Fruit fly (Drosophila melanogaster) whole organism, prepupa: Measurements from ENCODE around the gene Ufsp2.

Experiments used
- CG10631 ChIP-seq: fragments of 200-800 bp; sonication (Bioruptor generic); optimal IDR thresholded peaks from 2 replicates; lab custom pipeline; 2016; ENCODE audit warnings: missing biosample characterization, missing genetic modification characterization
- CG11294 ChIP-seq: fragments of 200-800 bp; sonication (Bioruptor generic); IDR thresholded peaks from 2 replicates; pipeline ENCODE4 v1.3.6; 2022; ENCODE audit warnings: missing biosample characterization, missing genetic modification characterization
- CG15336 ChIP-seq: fragments of 200-800 bp; sonication (Bioruptor generic); IDR thresholded peaks from 2 replicates; pipeline ENCODE4 v1.3.6; 2022; ENCODE audit warnings: missing biosample characterization, missing genetic modification characterization
- CG1621 ChIP-seq: fragments of 200-800 bp; sonication (Bioruptor generic); optimal IDR thresholded peaks from 3 replicates; lab custom pipeline; 2018; ENCODE audit warnings: missing biosample characterization, mild to moderate bottlenecking, missing genetic modification characterization
- CG16779 ChIP-seq: fragments of 200-800 bp; sonication (Bioruptor generic); optimal IDR thresholded peaks from 3 replicates; lab custom pipeline; 2017; ENCODE audit warnings: missing biosample characterization, mild to moderate bottlenecking, missing genetic modification characterization
- CG3032 ChIP-seq: fragments of 200-800 bp; optimal IDR thresholded peaks from 2 replicates; lab custom pipeline; 2019; ENCODE audit warnings: missing biosample characterization, mild to moderate bottlenecking, missing genetic modification characterization, moderate library complexity
- CG34406 ChIP-seq: fragments of 200-800 bp; sonication (Bioruptor generic); optimal IDR thresholded peaks from 3 replicates; lab custom pipeline; 2016; ENCODE audit warnings: missing biosample characterization, missing genetic modification characterization
- CG3919 ChIP-seq: fragments of 200-800 bp; sonication (Bioruptor generic); optimal IDR thresholded peaks from 3 replicates; lab custom pipeline; 2016; ENCODE audit warnings: missing biosample characterization, missing genetic modification characterization
- CG4318 ChIP-seq: fragments of 200-800 bp; sonication (Bioruptor generic); optimal IDR thresholded peaks from 3 replicates; lab custom pipeline; 2017; ENCODE audit warnings: missing biosample characterization, mild to moderate bottlenecking, missing genetic modification characterization
- CG6163 ChIP-seq: fragments of 200-800 bp; sonication (Bioruptor generic); IDR thresholded peaks from 3 replicates; pipeline ENCODE4 v1.3.6; 2022; ENCODE audit warnings: missing biosample characterization, missing genetic modification characterization
- CG6276 ChIP-seq: fragments of 200-800 bp; sonication (Bioruptor generic); optimal IDR thresholded peaks from 2 replicates; lab custom pipeline; 2017; ENCODE audit warnings: missing biosample characterization, mild to moderate bottlenecking, missing genetic modification characterization
- CG6808 ChIP-seq: fragments of 200-800 bp; sonication (Bioruptor generic); optimal IDR thresholded peaks from 3 replicates; lab custom pipeline; 2017; ENCODE audit warnings: missing biosample characterization, missing genetic modification characterization, mild to moderate bottlenecking, moderate library complexity, missing genetic modification reagents
- CG7368 ChIP-seq: fragments of 200-800 bp; sonication (Bioruptor generic); optimal IDR thresholded peaks from 3 replicates; lab custom pipeline; 2016; ENCODE audit warnings: missing biosample characterization, missing genetic modification characterization
- CG8119 ChIP-seq: fragments of 200-800 bp; sonication (Bioruptor generic); IDR thresholded peaks from 3 replicates; pipeline ENCODE4 v1.3.6; 2022; ENCODE audit warnings: missing biosample characterization, missing genetic modification characterization
- CG8319 ChIP-seq: fragments of 200-800 bp; sonication (Bioruptor generic); optimal IDR thresholded peaks from 3 replicates; lab custom pipeline; 2016; ENCODE audit warnings: missing biosample characterization, missing genetic modification characterization
- CG8632 ChIP-seq: fragments of 200-800 bp; sonication (Bioruptor generic); optimal IDR thresholded peaks from 3 replicates; lab custom pipeline; 2016; ENCODE audit warnings: missing biosample characterization, missing genetic modification characterization
- Eip75B ChIP-seq: fragments of 200-800 bp; sonication (Bioruptor generic); optimal IDR thresholded peaks from 3 replicates; lab custom pipeline; 2016; ENCODE audit warnings: missing biosample characterization, missing genetic modification characterization
- Eip78C ChIP-seq: fragments of 200-800 bp; sonication (Bioruptor generic); peaks from one replicate; lab custom pipeline; 2016; ENCODE audit warnings: missing biosample characterization, missing genetic modification characterization
- Eip93F ChIP-seq: fragments of 200-800 bp; sonication (Bioruptor generic); optimal IDR thresholded peaks from 2 replicates; lab custom pipeline; 2016; ENCODE audit warnings: missing biosample characterization, mild to moderate bottlenecking, missing genetic modification characterization
- Ets21C ChIP-seq: fragments of 200-800 bp; sonication (Bioruptor generic); optimal IDR thresholded peaks from 3 replicates; lab custom pipeline; 2016; ENCODE audit warnings: missing biosample characterization, missing genetic modification characterization
- Ets96B ChIP-seq: fragments of 200-800 bp; optimal IDR thresholded peaks from 2 replicates; lab custom pipeline; 2019; ENCODE audit warnings: missing biosample characterization, mild to moderate bottlenecking, missing genetic modification characterization, moderate library complexity
- Hr38 ChIP-seq: sonication (Bioruptor generic); optimal IDR thresholded peaks from 2 replicates; lab custom pipeline; 2016; ENCODE audit warnings: missing biosample characterization, missing genetic modification characterization
- Lpt ChIP-seq: fragments of 200-800 bp; sonication (Bioruptor generic); optimal IDR thresholded peaks from 3 replicates; lab custom pipeline; 2016; ENCODE audit warnings: missing biosample characterization, missing genetic modification characterization
- Met ChIP-seq: fragments of 200-800 bp; sonication (Bioruptor generic); optimal IDR thresholded peaks from 3 replicates; lab custom pipeline; 2016; ENCODE audit warnings: missing biosample characterization, missing genetic modification characterization
- OdsH ChIP-seq: fragments of 200-800 bp; sonication (Bioruptor generic); optimal IDR thresholded peaks from 3 replicates; lab custom pipeline; 2016; ENCODE audit warnings: missing biosample characterization, missing genetic modification characterization
- Smox ChIP-seq: fragments of 200-800 bp; sonication (Bioruptor generic); optimal IDR thresholded peaks from 3 replicates; lab custom pipeline; 2016; ENCODE audit warnings: missing biosample characterization, missing genetic modification characterization
- Sox102F ChIP-seq: fragments of 200-800 bp; sonication (Bioruptor generic); optimal IDR thresholded peaks from 2 replicates; lab custom pipeline; 2016; ENCODE audit warnings: missing biosample characterization, mild to moderate bottlenecking, missing genetic modification characterization
- Sox14 ChIP-seq: fragments of 200-800 bp; sonication (Bioruptor generic); optimal IDR thresholded peaks from 3 replicates; lab custom pipeline; 2016; ENCODE audit warnings: missing biosample characterization, missing genetic modification characterization
- Sox15 ChIP-seq: fragments of 200-800 bp; sonication (Bioruptor generic); optimal IDR thresholded peaks from 3 replicates; lab custom pipeline; 2016; ENCODE audit warnings: missing biosample characterization, missing genetic modification characterization
- achi ChIP-seq: fragments of 200-800 bp; sonication (Bioruptor generic); optimal IDR thresholded peaks from 3 replicates; lab custom pipeline; 2016; ENCODE audit warnings: missing biosample characterization, missing genetic modification characterization
- acj6 ChIP-seq: fragments of 200-800 bp; sonication (Bioruptor generic); optimal IDR thresholded peaks from 3 replicates; lab custom pipeline; 2016; ENCODE audit warnings: missing biosample characterization, missing genetic modification characterization
- cyc ChIP-seq: fragments of 200-800 bp; sonication (Bioruptor generic); optimal IDR thresholded peaks from 3 replicates; lab custom pipeline; 2016; ENCODE audit warnings: missing biosample characterization, missing genetic modification characterization
- dac ChIP-seq: fragments of 200-800 bp; sonication (Bioruptor generic); optimal IDR thresholded peaks from 2 replicates; lab custom pipeline; 2017; ENCODE audit warnings: missing biosample characterization, mild to moderate bottlenecking, missing genetic modification characterization
- dsx ChIP-seq: fragments of 200-800 bp; optimal IDR thresholded peaks from 3 replicates; lab custom pipeline; 2019; ENCODE audit warnings: missing biosample characterization, mild to moderate bottlenecking, missing genetic modification characterization, moderate library complexity; ENCODE audit not compliant: poor library complexity, severe bottlenecking
- eg ChIP-seq: fragments of 200-800 bp; sonication (Bioruptor generic); IDR thresholded peaks from 3 replicates; pipeline ENCODE4 v1.3.6; 2022; ENCODE audit warnings: missing biosample characterization, missing genetic modification characterization
- esn ChIP-seq: fragments of 200-800 bp; sonication (Bioruptor generic); optimal IDR thresholded peaks from 2 replicates; lab custom pipeline; 2016; ENCODE audit warnings: missing biosample characterization, mild to moderate bottlenecking, missing genetic modification characterization, moderate library complexity
- fkh ChIP-seq: fragments of 200-800 bp; sonication (Bioruptor generic); optimal IDR thresholded peaks from 3 replicates; lab custom pipeline; 2017; ENCODE audit warnings: missing biosample characterization, mild to moderate bottlenecking, missing genetic modification characterization, moderate library complexity
- net ChIP-seq: fragments of 200-800 bp; sonication (Bioruptor generic); optimal IDR thresholded peaks from 3 replicates; lab custom pipeline; 2016; ENCODE audit warnings: missing biosample characterization, missing genetic modification characterization
- pdm3 ChIP-seq: fragments of 200-800 bp; sonication (Bioruptor generic); optimal IDR thresholded peaks from 3 replicates; lab custom pipeline; 2016; ENCODE audit warnings: missing biosample characterization, missing genetic modification characterization
- svp ChIP-seq: fragments of 200-800 bp; sonication (Bioruptor generic); peaks from one replicate; lab custom pipeline; 2016; ENCODE audit warnings: missing biosample characterization, missing genetic modification characterization
- topi ChIP-seq: fragments of 200-800 bp; sonication (Bioruptor generic); optimal IDR thresholded peaks from 3 replicates; lab custom pipeline; 2016; ENCODE audit warnings: missing biosample characterization, missing genetic modification characterization
- vri ChIP-seq: fragments of 200-800 bp; sonication (Bioruptor generic); optimal IDR thresholded peaks from 3 replicates; lab custom pipeline; 2016; ENCODE audit warnings: missing biosample characterization, mild to moderate bottlenecking, missing genetic modification characterization

Gene Ufsp2

dm6 chr3L:15576357-15576756 lies at the start of gene Ufsp2:
Gene Ufsp2 (plus strand): TSS chr3L:15576570.
- no peak for TF ChIP-seq CG34406 (GFP tag; lab: Kevin White, UChicago)
- no peak for TF ChIP-seq pdm3
- TF ChIP-seq vri, result no peak
- TF ChIP-seq Ets96B (tag; lab: Kevin White, UChicago), result no peak

- no peak for TF ChIP-seq CG15336 (GFP tag; lab: Robert Waterston, UW)
- TF ChIP-seq CG8319 (GFP tag; lab: Kevin White, UChicago), result no peak
- no peak for TF ChIP-seq CG4318 (GFP tag; lab: Kevin White, UChicago)
- no peak for TF ChIP-seq CG6163 (GFP tag; lab: Robert Waterston, UW)
- no peak for TF ChIP-seq CG34406 (GFP tag; lab: Kevin White, UChicago)
- no peak for TF ChIP-seq eg
- no peak for TF ChIP-seq CG16779 (tag; lab: Kevin White, UChicago)
- TF ChIP-seq CG1621 (tag; lab: Kevin White, UChicago), result no peak
- no peak for TF ChIP-seq CG3919 (GFP tag; lab: Kevin White, UChicago)
- no peak for TF ChIP-seq achi
- no peak for TF ChIP-seq CG6808
- no peak for TF ChIP-seq Lpt (GFP tag; lab: Kevin White, UChicago)
- no peak for TF ChIP-seq esn (GFP tag; lab: Kevin White, UChicago)
- no peak for TF ChIP-seq Hr38 (GFP tag; lab: Kevin White, UChicago)
- no peak for TF ChIP-seq CG7368 (GFP tag; lab: Kevin White, UChicago)
- TF ChIP-seq acj6 (GFP tag; lab: Kevin White, UChicago), result no peak
- no peak for TF ChIP-seq CG11294 (GFP tag; lab: Robert Waterston, UW)
- TF ChIP-seq Sox102F (GFP tag; lab: Kevin White, UChicago), result no peak
Measured at dm6 chr3L:15526712-15527111, 49.7 kb upstream of the Ufsp2 start, which contains the start of gene CG33985. Gene CG33985 (minus strand): TSS chr3L:15526812.

- no peak for TF ChIP-seq CG8632 (GFP tag; lab: Kevin White, UChicago)
- TF ChIP-seq Eip78C (GFP tag; lab: Kevin White, UChicago), result no peak
- no peak for TF ChIP-seq achi
- TF ChIP-seq fkh (GFP tag; lab: Kevin White, UChicago), result no peak
- TF ChIP-seq topi, result no peak
- TF ChIP-seq, all 60 proteins: peak for 0
Measured at dm6 chr3L:15527416-15527815, 49.0 kb upstream of the Ufsp2 start, which contains the start of gene CG42729. Gene CG42729 (minus strand): TSS chr3L:15527516.

dm6 chr3L:15528096-15528495 lies 48.3 kb upstream of the Ufsp2 start, which contains the start of gene CG42728:
Gene CG42728 (minus strand): TSS chr3L:15528196.
- TF ChIP-seq Ets21C (GFP tag; lab: Kevin White, UChicago), result no peak
- TF ChIP-seq Sox15 (GFP tag; lab: Kevin White, UChicago), result no peak
- no peak for TF ChIP-seq Smox (GFP tag; lab: Kevin White, UChicago)
- no peak for TF ChIP-seq svp (GFP tag; lab: Kevin White, UChicago)
- no peak for TF ChIP-seq eg
- TF ChIP-seq dsx (GFP tag; lab: Kevin White, UChicago), result no peak
- TF ChIP-seq Eip93F, result no peak
- no peak for TF ChIP-seq acj6 (GFP tag; lab: Kevin White, UChicago)
- TF ChIP-seq cyc (GFP tag; lab: Kevin White, UChicago), result no peak
- no peak for TF ChIP-seq CG8119 (GFP tag; lab: Robert Waterston, UW)
- TF ChIP-seq dac, result no peak
- no peak for TF ChIP-seq Eip75B (GFP tag; lab: Kevin White, UChicago)

- TF ChIP-seq CG6163 (GFP tag; lab: Robert Waterston, UW) (no peak), fkh (GFP tag; lab: Kevin White, UChicago) (no peak), CG10631 (GFP tag; lab: Kevin White, UChicago) (no peak), topi (no peak), net (GFP tag; lab: Kevin White, UChicago) (no peak), CG7368 (GFP tag; lab: Kevin White, UChicago) (no peak), Met (no peak), Sox14 (no peak), OdsH (no peak), Lpt (GFP tag; lab: Kevin White, UChicago) (no peak), CG3032 (tag; lab: Kevin White, UChicago) (no peak), Sox15 (GFP tag; lab: Kevin White, UChicago) (no peak), esn (GFP tag; lab: Kevin White, UChicago) (no peak), CG6276 (no peak), CG1621 (tag; lab: Kevin White, UChicago) (no peak)
Measured at dm6 chr3L:15529143-15529542, 47.2 kb upstream of the Ufsp2 start, which contains the start of gene obst-H. Gene obst-H (minus strand): TSS chr3L:15529243.
